Fruit fly (Drosophila melanogaster): Measurements from ENCODE around the gene CG14294.

DNA sequence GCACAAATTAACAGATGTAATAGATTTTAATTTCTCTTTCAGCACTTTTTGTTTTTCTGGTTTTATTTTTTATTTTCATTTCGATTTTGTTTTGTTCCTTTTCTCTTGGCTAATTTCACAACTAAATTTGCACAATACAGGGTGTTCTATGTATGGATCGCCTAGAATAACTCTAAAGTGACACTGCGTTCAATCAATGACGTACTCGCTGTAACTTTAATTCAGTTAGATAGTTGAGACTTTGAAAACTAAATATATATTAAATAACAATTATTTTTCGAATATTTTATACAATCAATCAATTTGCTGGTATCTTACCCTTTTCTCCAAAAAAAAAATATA lies 22.5 kb upstream of the CG14294 start:
- no peak for TF ChIP-seq usp (GFP tag; optimal IDR thresholded peaks at IDR 0.05)
- TF ChIP-seq Dll (optimal IDR thresholded peaks at IDR 0.05), result no peak
- TF ChIP-seq pan (optimal IDR thresholded peaks at IDR 0.05), result no peak

All from whole organism.